Worm (Caenorhabditis elegans) whole organism, late embryonic: Measurements from ENCODE around the gene K06H7.2.

ENCODE experiments used
- C38D4.7 ChIP-seq: fragments of 200-800 bp; sonication (Bioruptor generic); optimal IDR thresholded peaks from 2 replicates; lab custom pipeline; 2018; ENCODE audit warnings: mild to moderate bottlenecking, missing genetic modification characterization, moderate library complexity, missing compliant biosample characterization
- F13H6.1 ChIP-seq: sonication (generic microtip); optimal IDR thresholded peaks from 2 replicates; lab custom pipeline; 2016; ENCODE audit warnings: missing genetic modification characterization, missing compliant biosample characterization
- K02D7.2 ChIP-seq: sonication (generic microtip); optimal IDR thresholded peaks from 2 replicates; lab custom pipeline; 2017; ENCODE audit warnings: mild to moderate bottlenecking, missing genetic modification characterization, missing compliant biosample characterization
- T23F11.4 ChIP-seq: fragments of 200-800 bp; sonication (Bioruptor generic); optimal IDR thresholded peaks from 2 replicates; lab custom pipeline; 2018; ENCODE audit warnings: mild to moderate bottlenecking, missing genetic modification characterization, missing compliant biosample characterization
- Y22D7AL.16 ChIP-seq: sonication (generic microtip); optimal IDR thresholded peaks from 2 replicates; lab custom pipeline; 2016; ENCODE audit warnings: missing genetic modification characterization, missing compliant biosample characterization
- ahr-1 ChIP-seq: sonication (generic microtip); optimal IDR thresholded peaks from 2 replicates; lab custom pipeline; 2016; ENCODE audit warnings: missing genetic modification characterization, missing compliant biosample characterization
- ceh-14 ChIP-seq: sonication (generic microtip); optimal IDR thresholded peaks from 2 replicates; lab custom pipeline; 2016; ENCODE audit warnings: missing genotype, missing genetic modification characterization, missing compliant biosample characterization
- ceh-18 ChIP-seq: sonication (generic microtip); optimal IDR thresholded peaks from 2 replicates; lab custom pipeline; 2016; ENCODE audit warnings: missing genetic modification characterization, missing compliant biosample characterization
- ceh-19 ChIP-seq: fragments of 200-800 bp; sonication (Bioruptor generic); optimal IDR thresholded peaks from 2 replicates; lab custom pipeline; 2018; ENCODE audit warnings: mild to moderate bottlenecking, missing genetic modification characterization, missing compliant biosample characterization
- ceh-22 ChIP-seq: sonication (generic microtip); optimal IDR thresholded peaks from 2 replicates; lab custom pipeline; 2017; ENCODE audit warnings: missing biosample characterization, missing genetic modification characterization
- ceh-24 ChIP-seq: sonication (generic microtip); optimal IDR thresholded peaks from 2 replicates; lab custom pipeline; 2016; ENCODE audit warnings: mild to moderate bottlenecking, missing genetic modification characterization, missing compliant biosample characterization
- ceh-34 ChIP-seq: sonication (generic microtip); optimal IDR thresholded peaks from 2 replicates; lab custom pipeline; 2016; ENCODE audit warnings: mild to moderate bottlenecking, missing genetic modification characterization, missing compliant biosample characterization
- ceh-6 ChIP-seq: fragments of 200-800 bp; sonication (Bioruptor generic); optimal IDR thresholded peaks from 2 replicates; lab custom pipeline; 2018; ENCODE audit warnings: mild to moderate bottlenecking, missing genetic modification characterization, missing compliant biosample characterization
- dmd-4 ChIP-seq: sonication (generic microtip); optimal IDR thresholded peaks from 2 replicates; lab custom pipeline; 2016; ENCODE audit warnings: borderline replicate concordance, missing genetic modification characterization, missing compliant biosample characterization
- elt-4 ChIP-seq: sonication (generic microtip); optimal IDR thresholded peaks from 2 replicates; lab custom pipeline; 2016; ENCODE audit warnings: missing genetic modification characterization, missing compliant biosample characterization
- fax-1 ChIP-seq: sonication (generic microtip); optimal IDR thresholded peaks from 2 replicates; lab custom pipeline; 2016; ENCODE audit warnings: missing genotype, missing genetic modification characterization, missing compliant biosample characterization
- fkh-10 ChIP-seq: fragments of 150-350 bp; optimal IDR thresholded peaks from 2 replicates; lab custom pipeline; 2014; ENCODE audit warnings: missing biosample characterization, missing genetic modification reagents, missing genetic modification characterization
- hlh-6 ChIP-seq: sonication (generic microtip); optimal IDR thresholded peaks from 2 replicates; lab custom pipeline; 2016; ENCODE audit warnings: missing genotype, missing genetic modification characterization, missing compliant biosample characterization
- lim-6 ChIP-seq: sonication (generic microtip); optimal IDR thresholded peaks from 2 replicates; lab custom pipeline; 2016; ENCODE audit warnings: missing genetic modification characterization, missing compliant biosample characterization
- lin-11 ChIP-seq: fragments of 200-800 bp; sonication (Bioruptor generic); optimal IDR thresholded peaks from 2 replicates; lab custom pipeline; 2018; ENCODE audit warnings: mild to moderate bottlenecking, missing genetic modification characterization, missing compliant biosample characterization
- mec-3 ChIP-seq: sonication (generic microtip); optimal IDR thresholded peaks from 2 replicates; lab custom pipeline; 2016; ENCODE audit warnings: borderline replicate concordance, missing genetic modification characterization, missing compliant biosample characterization
- nfya-1 ChIP-seq: sonication (generic microtip); optimal IDR thresholded peaks from 2 replicates; lab custom pipeline; 2017; ENCODE audit warnings: missing genetic modification characterization, mild to moderate bottlenecking, missing compliant biosample characterization, antibody characterized with exemption, moderate library complexity
- nhr-232 ChIP-seq: sonication (generic microtip); optimal IDR thresholded peaks from 2 replicates; lab custom pipeline; 2016; ENCODE audit warnings: missing genetic modification characterization, missing compliant biosample characterization
- pha-2 ChIP-seq: sonication (generic microtip); optimal IDR thresholded peaks from 2 replicates; lab custom pipeline; 2017; ENCODE audit warnings: mild to moderate bottlenecking, missing genetic modification characterization, missing compliant biosample characterization
- pqm-1 ChIP-seq: sonication (generic microtip); optimal IDR thresholded peaks from 2 replicates; lab custom pipeline; 2016; ENCODE audit warnings: missing genetic modification characterization, missing compliant biosample characterization
- pros-1 ChIP-seq: fragments of 150-350 bp; optimal IDR thresholded peaks from 2 replicates; lab custom pipeline; 2014; ENCODE audit warnings: missing biosample characterization, missing genetic modification reagents, missing genetic modification characterization
- ref-2 ChIP-seq: sonication (generic microtip); optimal IDR thresholded peaks from 2 replicates; lab custom pipeline; 2016; ENCODE audit warnings: missing genetic modification characterization, missing compliant biosample characterization
- sdc-2 ChIP-seq: sonication (generic microtip); optimal IDR thresholded peaks from 2 replicates; lab custom pipeline; 2016; ENCODE audit warnings: missing genotype, missing genetic modification characterization, missing compliant biosample characterization
- sox-4 ChIP-seq: sonication (generic microtip); optimal IDR thresholded peaks from 2 replicates; lab custom pipeline; 2017; ENCODE audit warnings: mild to moderate bottlenecking, missing genetic modification characterization, inconsistent platforms, missing compliant biosample characterization
- tbx-2 ChIP-seq: sonication (generic microtip); optimal IDR thresholded peaks from 2 replicates; lab custom pipeline; 2016; ENCODE audit warnings: missing genetic modification characterization, missing compliant biosample characterization
- tbx-7 ChIP-seq: sonication (generic microtip); optimal IDR thresholded peaks from 2 replicates; lab custom pipeline; 2016; ENCODE audit warnings: missing genotype, missing genetic modification characterization, missing compliant biosample characterization
- ttx-3 ChIP-seq: sonication (generic microtip); optimal IDR thresholded peaks from 2 replicates; lab custom pipeline; 2016; ENCODE audit warnings: missing genetic modification reagents, missing genetic modification characterization, missing compliant biosample characterization
- unc-3 ChIP-seq, 2 experiments: fragments of 200-800 bp in 1 of 2; sonication (Bioruptor generic) in 1 of 2; sonication (generic microtip) in 1 of 2; conservative IDR thresholded peaks in 1 of 2; optimal IDR thresholded peaks in 1 of 2; 2 replicates each; pipeline versions ENCODE4 v1.3.6 to Lab custom; 2016 to 2022; ENCODE audit warnings: missing compliant biosample characterization in 2 of 2, missing genetic modification characterization in 2 of 2, missing genetic modification reagents in 1 of 2
- unc-42 ChIP-seq: sonication (generic microtip); optimal IDR thresholded peaks from 2 replicates; lab custom pipeline; 2016; ENCODE audit warnings: missing genotype, missing genetic modification characterization, missing compliant biosample characterization
- unc-86 ChIP-seq: sonication (generic microtip); optimal IDR thresholded peaks from 2 replicates; lab custom pipeline; 2016; ENCODE audit warnings: missing genetic modification characterization, missing compliant biosample characterization

K06H7.2 gene

DNA sequence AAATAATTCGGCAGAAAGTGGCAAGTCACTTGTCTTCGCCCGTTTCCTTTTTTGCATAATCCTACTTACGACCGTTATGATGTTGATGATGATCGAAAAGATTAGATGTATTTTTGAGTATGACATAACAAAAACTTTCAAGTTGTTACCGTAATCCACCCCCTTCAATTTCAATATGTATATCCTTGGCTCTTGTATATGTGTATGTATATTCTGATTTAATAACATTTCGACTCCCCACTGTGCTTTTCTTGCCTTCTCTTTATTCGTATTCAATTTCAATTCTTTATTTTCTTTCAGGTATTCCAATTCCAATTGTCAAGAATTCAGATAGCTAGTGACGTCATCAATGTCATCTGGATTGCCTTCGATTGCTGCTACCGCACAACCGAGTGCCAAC lies 26.4 kb upstream of the K06H7.2 start, which contains the start of gene pros-1:
TSS of gene pros-1 (plus strand) at position 301 of the 400 bp plus-strand sequence.
- TF ChIP-seq ahr-1 (no peak), dmd-4 (tag; lab: Kevin White, UChicago) (no peak), fax-1 (no peak), unc-3 (GFP tag; conservative IDR thresholded peaks at IDR 0.05; lab: Robert Waterston, UW) (no peak), unc-3 (tag; optimal IDR thresholded peaks at IDR 0.05; lab: Kevin White, UChicago) (no peak), unc-86 (no peak), ref-2 (tag; lab: Kevin White, UChicago) (no peak), elt-4 (no peak)

ce11 chrIII:8067798-8068197 lies 25.6 kb upstream of the K06H7.2 start:
- TF ChIP-seq pqm-1 (tag; lab: Kevin White, UChicago) (no peak), ceh-34 (no peak), lin-11 (tag; lab: Kevin White, UChicago) (no peak), ceh-14 (no peak), Y22D7AL.16 (no peak), nhr-232 (tag; lab: Kevin White, UChicago) (no peak), mec-3 (no peak), unc-3 (GFP tag; conservative IDR thresholded peaks at IDR 0.05; lab: Robert Waterston, UW) (no peak), unc-3 (tag; optimal IDR thresholded peaks at IDR 0.05; lab: Kevin White, UChicago) (no peak), fkh-10 (GFP tag; lab: Kevin White, UChicago) (no peak), nfya-1 (tag; lab: Kevin White, UChicago) (no peak), ceh-19 (GFP tag; lab: Kevin White, UChicago) (no peak), F13H6.1 (no peak), K02D7.2 (no peak), T23F11.4 (GFP tag; lab: Kevin White, UChicago) (no peak), tbx-7 (tag; lab: Kevin White, UChicago) (no peak), lim-6 (tag; lab: Kevin White, UChicago) (no peak)
- TF ChIP-seq, all 69 proteins: peak for 0

DNA sequence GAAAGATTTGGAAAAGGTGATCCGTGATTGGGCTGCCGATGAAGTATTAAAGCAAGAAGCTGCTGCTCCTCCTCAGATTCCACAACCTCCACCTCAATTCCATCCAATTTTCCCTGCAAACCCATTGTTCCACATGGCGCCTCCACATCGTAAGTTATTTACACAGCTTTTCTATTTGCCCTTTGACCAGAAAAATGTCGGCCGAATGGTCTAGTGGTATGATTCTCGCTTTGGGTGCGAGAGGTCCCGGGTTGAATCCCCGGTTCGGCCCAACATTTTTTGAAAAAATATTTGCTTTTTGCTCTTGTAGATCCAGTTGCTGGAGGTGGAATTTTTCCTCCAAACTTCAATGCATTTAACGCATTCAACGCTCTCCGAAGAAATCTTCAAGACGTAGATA lies 24.2 kb upstream of the K06H7.2 start:
- TF ChIP-seq ceh-6: peak; percentile 32
- no peak for TF ChIP-seq sdc-2
- no peak for TF ChIP-seq lin-11 (tag; lab: Kevin White, UChicago)
- peak; percentile 72 for TF ChIP-seq pros-1

ce11 chrIII:8077180-8077579 lies 16.2 kb upstream of the K06H7.2 start:
- TF ChIP-seq fax-1 (no peak), ceh-19 (GFP tag; lab: Kevin White, UChicago) (no peak), hlh-6 (no peak), ceh-14 (no peak), ceh-34 (no peak), pha-2 (tag; lab: Kevin White, UChicago) (no peak), unc-86 (no peak), lin-11 (tag; lab: Kevin White, UChicago) (no peak), ttx-3 (tag; lab: Kevin White, UChicago) (no peak), unc-3 (GFP tag; conservative IDR thresholded peaks at IDR 0.05; lab: Robert Waterston, UW) (no peak), unc-3 (tag; optimal IDR thresholded peaks at IDR 0.05; lab: Kevin White, UChicago) (no peak), tbx-2 (tag; lab: Kevin White, UChicago) (no peak), dmd-4 (tag; lab: Kevin White, UChicago) (no peak), C38D4.7 (GFP tag; lab: Kevin White, UChicago) (no peak)

ce11 chrIII:8080165-8080738 lies 13.1 kb upstream of the K06H7.2 start, which contains the start of the genes dcr-1 and apc-2:
dcr-1 (minus strand) TSS chrIII:8080281.
apc-2 (plus strand) TSS chrIII:8080629.
- no peak for TF ChIP-seq sox-4
- no peak for TF ChIP-seq ceh-18 (tag; lab: Kevin White, UChicago)
- TF ChIP-seq ceh-22: no peak
- TF ChIP-seq sdc-2: no peak
- no peak for TF ChIP-seq ceh-24 (tag; lab: Kevin White, UChicago)
- TF ChIP-seq unc-42 (tag; lab: Kevin White, UChicago): no peak
